Fruit fly (Drosophila melanogaster): Measurements from ENCODE around the gene chm.

DNA sequence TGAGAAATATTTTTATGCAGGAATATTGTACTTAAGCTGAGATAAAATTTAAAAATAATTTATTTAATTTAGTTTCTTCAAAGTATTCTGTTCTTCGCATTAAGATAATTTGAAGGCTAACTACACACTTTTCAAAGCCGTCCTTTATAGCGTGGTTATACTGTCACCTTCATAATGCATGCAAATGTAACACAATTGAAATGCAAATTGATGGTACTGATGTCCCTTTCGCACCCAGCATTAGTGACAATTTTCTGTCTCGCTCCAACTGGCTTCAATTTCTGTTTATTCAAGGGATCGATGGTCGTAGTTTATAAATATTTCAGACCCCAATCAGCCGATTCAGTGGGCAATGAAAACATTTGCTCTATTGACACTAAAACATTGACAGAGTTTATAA is 26.3 kb downstream of the chm start:
- TF ChIP-seq toe (GFP tag; optimal IDR thresholded peaks at IDR 0.05) (no peak), tj (GFP tag; optimal IDR thresholded peaks at IDR 0.05) (peak; percentile 19), CG7045 (GFP tag; optimal IDR thresholded peaks at IDR 0.05) (no peak), CG14711 (tag; optimal IDR thresholded peaks at IDR 0.05) (no peak), cnc (optimal IDR thresholded peaks at IDR 0.05) (no peak), Hr96 (GFP tag; optimal IDR thresholded peaks at IDR 0.05) (no peak)

All from whole organism, adult.